Worm (Caenorhabditis elegans): ENCODE results near the gene math-24.

The math-24 gene

DNA sequence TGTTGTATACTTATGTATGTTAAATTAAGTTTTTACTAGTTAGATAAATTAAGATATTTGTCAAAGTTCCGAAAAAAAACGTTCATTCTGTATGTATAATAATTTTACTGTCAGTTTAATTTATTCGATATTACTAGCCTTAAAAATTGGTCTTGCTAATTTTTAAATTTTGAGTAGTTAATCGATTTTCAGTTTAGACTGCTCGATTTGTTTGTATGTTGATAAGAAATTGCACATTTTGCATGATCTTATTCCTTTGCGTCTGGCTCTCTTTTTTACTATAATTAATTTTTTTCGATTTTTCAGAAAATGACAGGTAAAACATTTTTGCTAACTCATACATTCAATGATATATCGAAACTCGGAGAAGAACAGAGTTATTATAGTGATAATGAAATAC, at the start of gene math-24:
Gene math-24 (plus strand): TSS at position 301 of the 400 bp plus-strand sequence.
- TF ChIP-seq nhr-237 (tag; optimal IDR thresholded peaks at IDR 0.05) = no peak
- TF ChIP-seq sma-3 (GFP tag; optimal IDR thresholded peaks at IDR 0.05) = no peak
- no peak for TF ChIP-seq crh-2 (tag; optimal IDR thresholded peaks at IDR 0.05)
- TF ChIP-seq nhr-10 (tag; optimal IDR thresholded peaks at IDR 0.05) = no peak
- TF ChIP-seq nhr-6 (tag; optimal IDR thresholded peaks at IDR 0.05) = no peak
- no peak for TF ChIP-seq lin-39 (tag; optimal IDR thresholded peaks at IDR 0.05)
- TF ChIP-seq aly-2 (tag; optimal IDR thresholded peaks at IDR 0.05) = no peak
- no peak for TF ChIP-seq mdl-1 (tag; optimal IDR thresholded peaks at IDR 0.05)
- TF ChIP-seq ceh-82 (tag; optimal IDR thresholded peaks at IDR 0.05) = no peak
- TF ChIP-seq nhr-25 (tag; optimal IDR thresholded peaks at IDR 0.05) = no peak
- TF ChIP-seq ama-1 (optimal IDR thresholded peaks at IDR 0.05) = no peak
- no peak for TF ChIP-seq R02D3.7 (tag; optimal IDR thresholded peaks at IDR 0.05)
- no peak for TF ChIP-seq ZK546.5 (tag; optimal IDR thresholded peaks at IDR 0.05)
- TF ChIP-seq unc-62 (GFP tag; optimal IDR thresholded peaks at IDR 0.05) = no peak
- TF ChIP-seq ztf-11 (tag; optimal IDR thresholded peaks at IDR 0.05) = no peak
- no peak for TF ChIP-seq snpc-4 (tag; optimal IDR thresholded peaks at IDR 0.05)

DNA sequence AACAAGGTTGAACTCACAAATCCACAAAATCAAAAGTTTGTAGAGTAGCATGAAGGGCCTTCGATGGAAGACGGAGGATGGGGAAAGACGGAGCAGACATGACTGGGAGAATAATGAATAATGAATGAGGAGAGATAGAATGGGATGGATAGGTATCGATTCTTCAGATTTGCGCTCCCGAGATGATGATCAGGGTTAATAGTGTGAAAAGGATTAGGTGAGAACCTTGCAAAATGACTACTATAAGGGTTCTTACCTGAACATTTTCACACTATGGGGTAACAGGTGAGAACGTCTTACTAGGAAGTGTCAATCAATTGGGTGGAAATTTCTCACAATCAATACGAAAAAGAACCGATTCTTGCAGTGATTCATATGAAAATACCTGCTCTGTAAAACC, 49.7 kb upstream of the math-24 start, which contains the start of gene fbxb-96:
Gene fbxb-96 (minus strand): TSS at position 101 of the 400 bp plus-strand sequence.
- TF ChIP-seq nhr-129 (tag; optimal IDR thresholded peaks at IDR 0.05) = no peak
- no peak for TF ChIP-seq sem-4 (tag; optimal IDR thresholded peaks at IDR 0.05)
- no peak for TF ChIP-seq Y55F3AM.14 (GFP tag; optimal IDR thresholded peaks at IDR 0.05)
- TF ChIP-seq egl-27 (tag; optimal IDR thresholded peaks at IDR 0.05) = no peak
- TF ChIP-seq nhr-21 (tag; optimal IDR thresholded peaks at IDR 0.05) = no peak
- TF ChIP-seq nhr-10 (tag; optimal IDR thresholded peaks at IDR 0.05) = no peak
- TF ChIP-seq skn-1 (tag; optimal IDR thresholded peaks at IDR 0.05) = no peak

DNA sequence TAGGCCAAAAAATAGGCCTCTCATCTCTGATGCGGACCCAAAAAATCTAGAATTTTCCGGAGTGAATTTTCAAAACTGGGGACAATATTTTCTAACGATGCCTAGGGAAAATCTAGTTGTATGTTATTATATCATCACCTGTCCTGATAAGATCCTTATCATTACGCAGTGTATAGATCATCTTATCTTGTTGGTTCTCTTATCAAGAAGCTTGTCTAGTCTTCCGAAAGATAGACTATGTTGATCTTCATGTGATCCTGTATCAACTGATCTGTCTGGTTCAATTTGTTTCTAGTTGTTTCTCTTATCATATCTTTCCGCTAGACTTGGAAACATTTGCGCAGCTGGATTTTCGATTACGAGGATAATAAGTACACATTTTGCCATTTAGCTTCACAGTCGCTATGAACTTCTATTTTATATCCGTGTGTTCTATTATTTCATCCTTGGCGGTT, 49.2 kb upstream of the math-24 start, which contains the start of gene C52E2.3:
Gene C52E2.3 (plus strand): TSS at position 405 of the 455 bp plus-strand sequence.
- TF ChIP-seq snpc-4 (tag; optimal IDR thresholded peaks at IDR 0.05) = no peak
- no peak for TF ChIP-seq nhr-77 (tag; optimal IDR thresholded peaks at IDR 0.05)
- TF ChIP-seq nhr-237 (tag; optimal IDR thresholded peaks at IDR 0.05) = no peak
- no peak for TF ChIP-seq lin-39 (tag; optimal IDR thresholded peaks at IDR 0.05)
- TF ChIP-seq elt-1 (tag; optimal IDR thresholded peaks at IDR 0.05) = no peak
- no peak for TF ChIP-seq mab-5 (tag; optimal IDR thresholded peaks at IDR 0.05)
- no peak for TF ChIP-seq ZK546.5 (tag; optimal IDR thresholded peaks at IDR 0.05)
- TF ChIP-seq sma-9 (GFP tag; optimal IDR thresholded peaks at IDR 0.05) = no peak
- TF ChIP-seq sma-9 (tag; optimal IDR thresholded peaks at IDR 0.05) = no peak
- TF ChIP-seq Y55F3AM.14 (GFP tag; optimal IDR thresholded peaks at IDR 0.05) = no peak
- TF ChIP-seq zag-1 (tag; optimal IDR thresholded peaks at IDR 0.05) = no peak
- no peak for TF ChIP-seq fos-1 (tag; optimal IDR thresholded peaks at IDR 0.05)
- TF ChIP-seq skn-1 (tag; optimal IDR thresholded peaks at IDR 0.05) = no peak
- TF ChIP-seq nhr-23 (tag; optimal IDR thresholded peaks at IDR 0.05) = no peak

ce11 chrII:1851716-1852115, 48.3 kb upstream of the math-24 start:
- TF ChIP-seq F13H6.1 (tag; optimal IDR thresholded peaks at IDR 0.05) = peak; percentile 32
- peak; percentile 22 for TF ChIP-seq nhr-21 (tag; optimal IDR thresholded peaks at IDR 0.05)
- no peak for TF ChIP-seq mab-5 (tag; optimal IDR thresholded peaks at IDR 0.05)
- no peak for TF ChIP-seq lin-39 (tag; optimal IDR thresholded peaks at IDR 0.05)
- TF ChIP-seq fos-1 (tag; optimal IDR thresholded peaks at IDR 0.05) = peak; percentile 97
- peak; percentile 91 for TF ChIP-seq sma-9 (GFP tag; optimal IDR thresholded peaks at IDR 0.05)
- TF ChIP-seq sma-9 (tag; optimal IDR thresholded peaks at IDR 0.05) = no peak
- TF ChIP-seq mdl-1 (tag; optimal IDR thresholded peaks at IDR 0.05) = no peak
- peak; percentile 25 for TF ChIP-seq gmeb-1 (tag; optimal IDR thresholded peaks at IDR 0.05)
- TF ChIP-seq egl-27 (tag; optimal IDR thresholded peaks at IDR 0.05) = peak; percentile 83
- TF ChIP-seq peb-1 (tag; optimal IDR thresholded peaks at IDR 0.05) = no peak
- TF ChIP-seq ceh-16 (tag; optimal IDR thresholded peaks at IDR 0.05) = no peak
- TF ChIP-seq sma-3 (GFP tag; optimal IDR thresholded peaks at IDR 0.05) = peak; percentile 57
- TF ChIP-seq crh-2 (tag; optimal IDR thresholded peaks at IDR 0.05) = peak; percentile 36
- no peak for TF ChIP-seq ZK546.5 (tag; optimal IDR thresholded peaks at IDR 0.05)
- no peak for TF ChIP-seq elt-1 (tag; optimal IDR thresholded peaks at IDR 0.05)

DNA sequence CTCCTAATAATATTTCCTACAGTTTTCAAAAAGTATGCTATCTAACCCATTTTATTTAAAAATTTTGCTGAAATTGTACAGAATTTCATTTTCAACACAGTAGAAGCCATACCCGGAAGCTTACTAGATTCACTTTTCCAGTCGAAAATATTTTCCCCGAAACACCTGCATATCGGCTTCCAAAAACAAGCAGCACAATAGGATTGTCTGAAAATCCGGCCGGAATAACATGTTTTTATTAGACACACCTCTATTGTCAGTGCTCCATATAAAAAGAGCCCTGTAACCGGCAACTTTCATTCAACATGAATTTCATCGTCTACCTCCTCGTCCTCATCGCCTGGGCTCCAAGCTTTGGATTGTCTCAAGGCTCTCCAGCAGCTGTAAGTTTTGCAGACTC, 47.5 kb upstream of the math-24 start, which contains the start of gene C52E2.2:
Gene C52E2.2 (plus strand): TSS at position 301 of the 400 bp plus-strand sequence.
- no peak for TF ChIP-seq R02D3.7 (tag; optimal IDR thresholded peaks at IDR 0.05)
- TF ChIP-seq nhr-6 (tag; optimal IDR thresholded peaks at IDR 0.05) = no peak
- TF ChIP-seq mdl-1 (tag; optimal IDR thresholded peaks at IDR 0.05) = no peak
- TF ChIP-seq snpc-4 (tag; optimal IDR thresholded peaks at IDR 0.05) = no peak
- TF ChIP-seq egl-27 (tag; optimal IDR thresholded peaks at IDR 0.05) = no peak
- TF ChIP-seq mab-5 (tag; optimal IDR thresholded peaks at IDR 0.05) = no peak
- no peak for TF ChIP-seq nhr-21 (tag; optimal IDR thresholded peaks at IDR 0.05)
- TF ChIP-seq mbf-1 (tag; optimal IDR thresholded peaks at IDR 0.05) = no peak
- no peak for TF ChIP-seq sma-9 (GFP tag; optimal IDR thresholded peaks at IDR 0.05)
- no peak for TF ChIP-seq sma-9 (tag; optimal IDR thresholded peaks at IDR 0.05)
- TF ChIP-seq lsy-2 (tag; optimal IDR thresholded peaks at IDR 0.05) = no peak
- no peak for TF ChIP-seq crh-2 (tag; optimal IDR thresholded peaks at IDR 0.05)
- no peak for TF ChIP-seq nhr-11 (tag; optimal IDR thresholded peaks at IDR 0.05)
- no peak for TF ChIP-seq nhr-25 (tag; optimal IDR thresholded peaks at IDR 0.05)
- TF ChIP-seq ceh-16 (tag; optimal IDR thresholded peaks at IDR 0.05) = no peak
- no peak for TF ChIP-seq dmd-4 (tag; optimal IDR thresholded peaks at IDR 0.05)
- no peak for TF ChIP-seq ZK546.5 (tag; optimal IDR thresholded peaks at IDR 0.05)
- TF ChIP-seq elt-1 (tag; optimal IDR thresholded peaks at IDR 0.05) = no peak
- no peak for TF ChIP-seq sma-3 (GFP tag; optimal IDR thresholded peaks at IDR 0.05)

Measured in whole organism, L2 larva.